Worm (Caenorhabditis elegans) whole organism, L1 larva: ENCODE results near the gene mks-5.

Source experiments
- elt-3 ChIP-seq, 6 experiments: fragments of 150-350 bp in 1 of 6; sonication (generic microtip); optimal IDR thresholded peaks; 2 replicates each; lab custom pipeline; 2017 to 2018; ENCODE audit warnings: missing biosample characterization in 6 of 6, missing genetic modification characterization in 6 of 6, inconsistent platforms in 1 of 6
- fos-1 ChIP-seq: fragments of 150-350 bp; optimal IDR thresholded peaks from 2 replicates; lab custom pipeline; 2014; ENCODE audit warnings: missing biosample characterization, missing genetic modification characterization
- lin-13 ChIP-seq: fragments of 150-350 bp; optimal IDR thresholded peaks from 2 replicates; lab custom pipeline; 2014; ENCODE audit warnings: missing biosample characterization, missing genetic modification reagents, missing genetic modification characterization
- lsy-2 ChIP-seq, 2 experiments: fragments of 150-350 bp; optimal IDR thresholded peaks; 2 replicates each; lab custom pipeline; 2014; ENCODE audit warnings: missing biosample characterization in 2 of 2, missing genetic modification characterization in 2 of 2
- nhr-12 ChIP-seq: sonication (generic microtip); optimal IDR thresholded peaks from 2 replicates; lab custom pipeline; 2017; ENCODE audit warnings: missing biosample characterization, missing genetic modification characterization

ce11 chrII:10704575-10705170 is 15.4 kb upstream of the mks-5 start, which contains the start of gene col-39:
- TF ChIP-seq lsy-2 (tag; optimal IDR thresholded peaks at IDR 0.05; lab: Kevin White, UChicago) (no peak), fos-1 (no peak), nhr-12 (tag; lab: Kevin White, UChicago) (no peak), lin-13 (GFP tag; lab: Kevin White, UChicago) (no peak), elt-3 (tag; optimal IDR thresholded peaks at IDR 0.05; lab: Kevin White, UChicago) (no peak)
